Fruit fly (Drosophila melanogaster) whole organism, prepupa: ENCODE results near the gene CG45100.

Experiments
- CG10669 ChIP-seq: fragments of 200-800 bp; sonication (Bioruptor generic); optimal IDR thresholded peaks from 3 replicates; lab custom pipeline; 2018; ENCODE audit warnings: missing biosample characterization, mild to moderate bottlenecking, missing genetic modification characterization, moderate library complexity
- CG11294 ChIP-seq: fragments of 200-800 bp; sonication (Bioruptor generic); IDR thresholded peaks from 2 replicates; pipeline ENCODE4 v1.3.6; 2022; ENCODE audit warnings: missing biosample characterization, missing genetic modification characterization
- CG31627 ChIP-seq: fragments of 200-800 bp; sonication (Bioruptor generic); optimal IDR thresholded peaks from 3 replicates; lab custom pipeline; 2016; ENCODE audit warnings: missing biosample characterization, missing genetic modification characterization
- CG32006 ChIP-seq: fragments of 200-800 bp; sonication (Bioruptor generic); optimal IDR thresholded peaks from 3 replicates; lab custom pipeline; 2017; ENCODE audit warnings: missing biosample characterization, mild to moderate bottlenecking, missing genetic modification characterization
- CG34406 ChIP-seq: fragments of 200-800 bp; sonication (Bioruptor generic); optimal IDR thresholded peaks from 3 replicates; lab custom pipeline; 2016; ENCODE audit warnings: missing biosample characterization, missing genetic modification characterization
- CG3919 ChIP-seq: fragments of 200-800 bp; sonication (Bioruptor generic); optimal IDR thresholded peaks from 3 replicates; lab custom pipeline; 2016; ENCODE audit warnings: missing biosample characterization, missing genetic modification characterization
- CG4318 ChIP-seq: fragments of 200-800 bp; sonication (Bioruptor generic); optimal IDR thresholded peaks from 3 replicates; lab custom pipeline; 2017; ENCODE audit warnings: missing biosample characterization, mild to moderate bottlenecking, missing genetic modification characterization
- CG6276 ChIP-seq: fragments of 200-800 bp; sonication (Bioruptor generic); optimal IDR thresholded peaks from 2 replicates; lab custom pipeline; 2017; ENCODE audit warnings: missing biosample characterization, mild to moderate bottlenecking, missing genetic modification characterization
- CG6808 ChIP-seq: fragments of 200-800 bp; sonication (Bioruptor generic); optimal IDR thresholded peaks from 3 replicates; lab custom pipeline; 2017; ENCODE audit warnings: missing biosample characterization, missing genetic modification characterization, mild to moderate bottlenecking, moderate library complexity, missing genetic modification reagents
- CG6854 ChIP-seq: fragments of 200-800 bp; sonication (Bioruptor generic); optimal IDR thresholded peaks from 2 replicates; lab custom pipeline; 2017; ENCODE audit warnings: missing biosample characterization, mild to moderate bottlenecking, missing genetic modification characterization
- CG7368 ChIP-seq: fragments of 200-800 bp; sonication (Bioruptor generic); optimal IDR thresholded peaks from 3 replicates; lab custom pipeline; 2016; ENCODE audit warnings: missing biosample characterization, missing genetic modification characterization
- CG8119 ChIP-seq: fragments of 200-800 bp; sonication (Bioruptor generic); IDR thresholded peaks from 3 replicates; pipeline ENCODE4 v1.3.6; 2022; ENCODE audit warnings: missing biosample characterization, missing genetic modification characterization
- Eip75B ChIP-seq: fragments of 200-800 bp; sonication (Bioruptor generic); optimal IDR thresholded peaks from 3 replicates; lab custom pipeline; 2016; ENCODE audit warnings: missing biosample characterization, missing genetic modification characterization
- Eip78C ChIP-seq: fragments of 200-800 bp; sonication (Bioruptor generic); peaks from one replicate; lab custom pipeline; 2016; ENCODE audit warnings: missing biosample characterization, missing genetic modification characterization
- Eip93F ChIP-seq: fragments of 200-800 bp; sonication (Bioruptor generic); optimal IDR thresholded peaks from 2 replicates; lab custom pipeline; 2016; ENCODE audit warnings: missing biosample characterization, mild to moderate bottlenecking, missing genetic modification characterization
- Ets21C ChIP-seq: fragments of 200-800 bp; sonication (Bioruptor generic); optimal IDR thresholded peaks from 3 replicates; lab custom pipeline; 2016; ENCODE audit warnings: missing biosample characterization, missing genetic modification characterization
- Hr38 ChIP-seq: sonication (Bioruptor generic); optimal IDR thresholded peaks from 2 replicates; lab custom pipeline; 2016; ENCODE audit warnings: missing biosample characterization, missing genetic modification characterization
- Hr39 ChIP-seq: fragments of 200-800 bp; sonication (Bioruptor generic); optimal IDR thresholded peaks from 2 replicates; lab custom pipeline; 2016; ENCODE audit warnings: missing biosample characterization, missing genetic modification characterization
- Hr4 ChIP-seq: fragments of 200-800 bp; sonication (Bioruptor generic); optimal IDR thresholded peaks from 3 replicates; lab custom pipeline; 2016; ENCODE audit warnings: missing biosample characterization, missing genetic modification characterization
- Met ChIP-seq: fragments of 200-800 bp; sonication (Bioruptor generic); optimal IDR thresholded peaks from 3 replicates; lab custom pipeline; 2016; ENCODE audit warnings: missing biosample characterization, missing genetic modification characterization
- Sox102F ChIP-seq: fragments of 200-800 bp; sonication (Bioruptor generic); optimal IDR thresholded peaks from 2 replicates; lab custom pipeline; 2016; ENCODE audit warnings: missing biosample characterization, mild to moderate bottlenecking, missing genetic modification characterization
- Sox14 ChIP-seq: fragments of 200-800 bp; sonication (Bioruptor generic); optimal IDR thresholded peaks from 3 replicates; lab custom pipeline; 2016; ENCODE audit warnings: missing biosample characterization, missing genetic modification characterization
- Sox15 ChIP-seq: fragments of 200-800 bp; sonication (Bioruptor generic); optimal IDR thresholded peaks from 3 replicates; lab custom pipeline; 2016; ENCODE audit warnings: missing biosample characterization, missing genetic modification characterization
- achi ChIP-seq: fragments of 200-800 bp; sonication (Bioruptor generic); optimal IDR thresholded peaks from 3 replicates; lab custom pipeline; 2016; ENCODE audit warnings: missing biosample characterization, missing genetic modification characterization
- acj6 ChIP-seq: fragments of 200-800 bp; sonication (Bioruptor generic); optimal IDR thresholded peaks from 3 replicates; lab custom pipeline; 2016; ENCODE audit warnings: missing biosample characterization, missing genetic modification characterization
- cyc ChIP-seq: fragments of 200-800 bp; sonication (Bioruptor generic); optimal IDR thresholded peaks from 3 replicates; lab custom pipeline; 2016; ENCODE audit warnings: missing biosample characterization, missing genetic modification characterization
- dsx ChIP-seq: fragments of 200-800 bp; optimal IDR thresholded peaks from 3 replicates; lab custom pipeline; 2019; ENCODE audit warnings: missing biosample characterization, mild to moderate bottlenecking, missing genetic modification characterization, moderate library complexity; ENCODE audit not compliant: poor library complexity, severe bottlenecking
- esn ChIP-seq: fragments of 200-800 bp; sonication (Bioruptor generic); optimal IDR thresholded peaks from 2 replicates; lab custom pipeline; 2016; ENCODE audit warnings: missing biosample characterization, mild to moderate bottlenecking, missing genetic modification characterization, moderate library complexity
- fd59A ChIP-seq: fragments of 200-800 bp; sonication (Bioruptor generic); optimal IDR thresholded peaks from 2 replicates; lab custom pipeline; 2017; ENCODE audit warnings: missing biosample characterization, mild to moderate bottlenecking, missing genetic modification characterization, missing genetic modification reagents
- fd85E ChIP-seq: fragments of 200-800 bp; sonication (Bioruptor generic); optimal IDR thresholded peaks from 3 replicates; lab custom pipeline; 2016; ENCODE audit warnings: missing biosample characterization, missing genetic modification characterization
- fkh ChIP-seq: fragments of 200-800 bp; sonication (Bioruptor generic); optimal IDR thresholded peaks from 3 replicates; lab custom pipeline; 2017; ENCODE audit warnings: missing biosample characterization, mild to moderate bottlenecking, missing genetic modification characterization, moderate library complexity
- lz ChIP-seq: fragments of 200-800 bp; sonication (Bioruptor generic); optimal IDR thresholded peaks from 3 replicates; lab custom pipeline; 2016; ENCODE audit warnings: missing biosample characterization, missing genetic modification characterization
- net ChIP-seq: fragments of 200-800 bp; sonication (Bioruptor generic); optimal IDR thresholded peaks from 3 replicates; lab custom pipeline; 2016; ENCODE audit warnings: missing biosample characterization, missing genetic modification characterization
- salr ChIP-seq, 2 experiments: fragments of 200-800 bp; sonication (Bioruptor generic); optimal IDR thresholded peaks; 3 replicates each; lab custom pipeline; 2016 to 2018; ENCODE audit warnings: missing biosample characterization in 2 of 2, missing genetic modification characterization in 2 of 2, mild to moderate bottlenecking in 1 of 2
- ss ChIP-seq, 2 experiments: fragments of 200-800 bp; sonication (Bioruptor generic); optimal IDR thresholded peaks; 2 replicates in 1 of 2; 3 replicates in 1 of 2; lab custom pipeline; 2017 to 2018; ENCODE audit warnings: mild to moderate bottlenecking in 2 of 2, missing biosample characterization in 2 of 2, missing genetic modification characterization in 2 of 2, moderate library complexity in 1 of 2
- svp ChIP-seq: fragments of 200-800 bp; sonication (Bioruptor generic); peaks from one replicate; lab custom pipeline; 2016; ENCODE audit warnings: missing biosample characterization, missing genetic modification characterization
- topi ChIP-seq: fragments of 200-800 bp; sonication (Bioruptor generic); optimal IDR thresholded peaks from 3 replicates; lab custom pipeline; 2016; ENCODE audit warnings: missing biosample characterization, missing genetic modification characterization
- vri ChIP-seq: fragments of 200-800 bp; sonication (Bioruptor generic); optimal IDR thresholded peaks from 3 replicates; lab custom pipeline; 2016; ENCODE audit warnings: missing biosample characterization, mild to moderate bottlenecking, missing genetic modification characterization

The CG45100 gene

dm6 chr3R:5514759-5515158 is 40.4 kb upstream of the CG45100 start (continued):
- TF ChIP-seq topi (GFP tag; lab: Kevin White, UChicago) = peak; percentile 10
- TF ChIP-seq net (GFP tag; lab: Kevin White, UChicago) = no peak
- TF ChIP-seq Eip93F (GFP tag; lab: Kevin White, UChicago) = no peak
- TF ChIP-seq svp = peak; percentile 71
- no peak for TF ChIP-seq CG3919 (GFP tag; lab: Kevin White, UChicago)
- peak; percentile 21 for TF ChIP-seq Met
- no peak for TF ChIP-seq fd85E (GFP tag; lab: Kevin White, UChicago)
- TF ChIP-seq CG4318 (GFP tag; lab: Kevin White, UChicago) = no peak
- no peak for TF ChIP-seq CG6276
- TF ChIP-seq Hr38 (GFP tag; lab: Kevin White, UChicago) = no peak
- TF ChIP-seq Hr39 (GFP tag; lab: Kevin White, UChicago) = peak; percentile 36
- no peak for TF ChIP-seq ss (GFP tag; optimal IDR thresholded peaks at IDR 0.05; lab: Kevin White, UChicago)
- no peak for TF ChIP-seq fd59A (GFP tag; lab: Kevin White, UChicago)
- peak; percentile 3 for TF ChIP-seq lz (GFP tag; lab: Kevin White, UChicago)
- TF ChIP-seq CG32006 (GFP tag; lab: Kevin White, UChicago) = no peak
- TF ChIP-seq CG31627 = peak; percentile 12
- peak; percentile 57 for TF ChIP-seq Eip78C
- TF ChIP-seq vri (GFP tag; lab: Kevin White, UChicago) = no peak
- TF ChIP-seq Eip75B (GFP tag; lab: Kevin White, UChicago) = no peak
- TF ChIP-seq cyc (GFP tag; lab: Kevin White, UChicago) = no peak
- TF ChIP-seq Hr4 = no peak
- no peak for TF ChIP-seq CG6808 (GFP tag; lab: Kevin White, UChicago)
- TF ChIP-seq Sox102F (GFP tag; lab: Kevin White, UChicago) = no peak
- TF ChIP-seq salr (GFP tag; optimal IDR thresholded peaks at IDR 0.05; lab: Kevin White, UChicago) = no peak
- no peak for TF ChIP-seq CG11294 (GFP tag; lab: Robert Waterston, UW)
- TF ChIP-seq achi (GFP tag; lab: Kevin White, UChicago) = no peak
- no peak for TF ChIP-seq CG8119 (GFP tag; lab: Robert Waterston, UW)
- peak; percentile 10 for TF ChIP-seq esn (GFP tag; lab: Kevin White, UChicago)
- no peak for TF ChIP-seq CG34406 (GFP tag; lab: Kevin White, UChicago)
- no peak for TF ChIP-seq Ets21C (GFP tag; lab: Kevin White, UChicago)

dm6 chr3R:5503789-5504387 is 29.5 kb upstream of the CG45100 start:
- peak; percentile 57 for TF ChIP-seq Eip78C
- TF ChIP-seq Hr4 = no peak
- TF ChIP-seq svp = no peak
- TF ChIP-seq dsx (GFP tag; lab: Kevin White, UChicago) = no peak
- TF ChIP-seq CG6276 = no peak
- TF ChIP-seq CG6854 = peak; percentile 28
- peak; percentile 21 for TF ChIP-seq fkh (GFP tag; lab: Kevin White, UChicago)
- TF ChIP-seq, all 60 proteins: peak for 3

dm6 chr3R:5502646-5503045 is 28.2 kb upstream of the CG45100 start, which contains the start of gene NKCC:
Gene NKCC, minus strand, starts transcription at chr3R:5502702.
- no peak for TF ChIP-seq CG32006 (GFP tag; lab: Kevin White, UChicago)
- no peak for TF ChIP-seq Eip93F (GFP tag; lab: Kevin White, UChicago)
- no peak for TF ChIP-seq CG6808 (GFP tag; lab: Kevin White, UChicago)
- TF ChIP-seq CG31627 = no peak
- TF ChIP-seq CG10669 = no peak
- no peak for TF ChIP-seq acj6 (GFP tag; lab: Kevin White, UChicago)
- no peak for TF ChIP-seq CG7368 (GFP tag; lab: Kevin White, UChicago)
- TF ChIP-seq CG3919 (GFP tag; lab: Kevin White, UChicago) = no peak
- TF ChIP-seq CG6276 = no peak
- TF ChIP-seq Sox14 (GFP tag; lab: Kevin White, UChicago) = no peak
- TF ChIP-seq esn (GFP tag; lab: Kevin White, UChicago) = no peak
- TF ChIP-seq fkh (GFP tag; lab: Kevin White, UChicago) = no peak
- no peak for TF ChIP-seq Sox15 (GFP tag; lab: Kevin White, UChicago)
